Fruit fly (Drosophila melanogaster) whole organism, embryonic: ENCODE data around the gene CG33235.

ENCODE experiments used
- CG10209 ChIP-seq: fragments of 200-800 bp; sonication (Bioruptor generic); optimal IDR thresholded peaks from 3 replicates; lab custom pipeline; 2017; ENCODE audit warnings: missing biosample characterization, mild to moderate bottlenecking, missing genetic modification characterization, missing genetic modification reagents
- CG14441 ChIP-seq: fragments of 200-800 bp; sonication (Bioruptor generic); IDR thresholded peaks from 2 replicates; pipeline ENCODE4 v1.3.6; 2022; ENCODE audit warnings: missing biosample characterization, missing genetic modification characterization
- CG15269 ChIP-seq: fragments of 200-800 bp; sonication (Bioruptor generic); optimal IDR thresholded peaks from 2 replicates; lab custom pipeline; 2018; ENCODE audit warnings: missing biosample characterization, mild to moderate bottlenecking, missing genetic modification characterization, moderate library complexity
- CG1647 ChIP-seq: fragments of 200-800 bp; sonication (Bioruptor generic); optimal IDR thresholded peaks from 3 replicates; lab custom pipeline; 2016; ENCODE audit warnings: missing biosample characterization, missing genetic modification characterization
- CG16863 ChIP-seq: fragments of 200-800 bp; sonication (Bioruptor generic); optimal IDR thresholded peaks from 3 replicates; lab custom pipeline; 2016; ENCODE audit warnings: missing biosample characterization, missing genetic modification characterization
- CG18476 ChIP-seq: fragments of 200-800 bp; sonication (Bioruptor generic); optimal IDR thresholded peaks from 2 replicates; lab custom pipeline; 2016; ENCODE audit warnings: missing biosample characterization, mild to moderate bottlenecking, missing genetic modification characterization
- CG6175 ChIP-seq: fragments of 200-800 bp; sonication (Bioruptor generic); IDR thresholded peaks from 3 replicates; pipeline ENCODE4 v1.3.6; 2022; ENCODE audit warnings: missing biosample characterization, missing genetic modification characterization
- Deaf1 ChIP-seq: fragments of 200-800 bp; optimal IDR thresholded peaks from 3 replicates; lab custom pipeline; 2019; ENCODE audit warnings: missing biosample characterization, mild to moderate bottlenecking, missing genetic modification characterization, moderate library complexity
- HmgZ ChIP-seq: fragments of 200-800 bp; sonication (Bioruptor generic); optimal IDR thresholded peaks from 2 replicates; lab custom pipeline; 2018; ENCODE audit warnings: missing biosample characterization, mild to moderate bottlenecking, missing genetic modification characterization
- Hr78 ChIP-seq, 2 experiments: fragments of 200-800 bp in 1 of 2; fragments of >200 bp in 1 of 2; sonication (Bioruptor generic) in 1 of 2; optimal IDR thresholded peaks; 2 replicates each; lab custom pipeline; 2017 to 2019; ENCODE audit warnings: missing biosample characterization in 2 of 2, missing genetic modification characterization in 2 of 2, mild to moderate bottlenecking in 1 of 2, moderate library complexity in 1 of 2
- Lpt ChIP-seq: fragments of >200 bp; optimal IDR thresholded peaks from 2 replicates; lab custom pipeline; 2018; ENCODE audit warnings: missing biosample characterization, missing genetic modification characterization
- Mrtf ChIP-seq: fragments of 200-800 bp; sonication (Bioruptor generic); IDR thresholded peaks from 3 replicates; pipeline ENCODE4 v1.3.6; 2022; ENCODE audit warnings: missing biosample characterization, missing genetic modification characterization
- Pdp1 ChIP-seq, 2 experiments: fragments of 200-800 bp; sonication (Bioruptor generic); optimal IDR thresholded peaks; 3 replicates each; lab custom pipeline; 2016; ENCODE audit warnings: missing biosample characterization in 2 of 2, missing genetic modification characterization in 2 of 2, mild to moderate bottlenecking in 1 of 2, moderate library complexity in 1 of 2
- Six4 ChIP-seq: fragments of 200-800 bp; sonication (Bioruptor generic); optimal IDR thresholded peaks from 2 replicates; lab custom pipeline; 2016; ENCODE audit warnings: missing biosample characterization, missing genetic modification characterization
- Sry-β ChIP-seq: fragments of 200-800 bp; sonication (Bioruptor generic); optimal IDR thresholded peaks from 2 replicates; lab custom pipeline; 2018; ENCODE audit warnings: missing biosample characterization, mild to moderate bottlenecking, missing genetic modification characterization, moderate library complexity
- aop ChIP-seq: fragments of 200-800 bp; sonication (Bioruptor generic); IDR thresholded peaks from 2 replicates; pipeline ENCODE4 v1.3.6; 2022; ENCODE audit warnings: missing biosample characterization, missing genetic modification characterization
- bab2 ChIP-seq: fragments of 200-800 bp; sonication (Bioruptor generic); optimal IDR thresholded peaks from 2 replicates; lab custom pipeline; 2016; ENCODE audit warnings: missing biosample characterization, missing genetic modification characterization
- cg ChIP-seq: fragments of 200-800 bp; sonication (Bioruptor generic); optimal IDR thresholded peaks from 3 replicates; lab custom pipeline; 2019; ENCODE audit warnings: missing biosample characterization, mild to moderate bottlenecking, missing genetic modification characterization, moderate library complexity
- chinmo ChIP-seq: fragments of 200-800 bp; sonication (Bioruptor generic); IDR thresholded peaks from 4 replicates; pipeline ENCODE4 v1.3.6; 2022; ENCODE audit warnings: missing biosample characterization, missing genetic modification characterization; ENCODE audit not compliant: partially characterized antibody
- chn ChIP-seq: fragments of 200-800 bp; sonication (Bioruptor generic); optimal IDR thresholded peaks from 2 replicates; lab custom pipeline; 2016; ENCODE audit warnings: missing biosample characterization, missing genetic modification characterization
- crol ChIP-seq: fragments of 200-800 bp; sonication (Bioruptor generic); IDR thresholded peaks from 2 replicates; pipeline ENCODE4 v1.3.6; 2022; ENCODE audit warnings: missing biosample characterization, missing genetic modification characterization
- eve ChIP-seq, 2 experiments: fragments of >200 bp; optimal IDR thresholded peaks; 2 replicates each; lab custom pipeline; 2017; ENCODE audit warnings: missing biosample characterization in 2 of 2, missing genetic modification characterization in 2 of 2
- ftz-f1 ChIP-seq: fragments of 200-800 bp; sonication (Bioruptor generic); optimal IDR thresholded peaks from 2 replicates; lab custom pipeline; 2016; ENCODE audit warnings: missing biosample characterization, missing genetic modification characterization
- hbn ChIP-seq: fragments of 200-800 bp; sonication (Bioruptor generic); IDR thresholded peaks from 2 replicates; pipeline ENCODE4 v1.3.6; 2022; ENCODE audit warnings: missing biosample characterization, missing genetic modification characterization; ENCODE audit not compliant: partially characterized antibody
- insv ChIP-seq, 2 experiments: fragments of 200-800 bp; sonication (Bioruptor generic); optimal IDR thresholded peaks; 3 replicates each; lab custom pipeline; 2016 to 2018; ENCODE audit warnings: missing biosample characterization in 2 of 2, missing genetic modification characterization in 2 of 2
- inv ChIP-seq: fragments of 200-800 bp; sonication (Bioruptor generic); IDR thresholded peaks from 2 replicates; pipeline ENCODE4 v1.3.6; 2022; ENCODE audit warnings: missing biosample characterization, missing genetic modification characterization; ENCODE audit not compliant: partially characterized antibody
- nerfin-2 ChIP-seq: fragments of 200-800 bp; sonication (Bioruptor generic); IDR thresholded peaks from 2 replicates; pipeline ENCODE4 v1.3.6; 2022; ENCODE audit warnings: missing biosample characterization, missing genetic modification characterization; ENCODE audit not compliant: partially characterized antibody
- oc ChIP-seq: fragments of 200-800 bp; sonication (Bioruptor generic); optimal IDR thresholded peaks from 2 replicates; lab custom pipeline; 2018; ENCODE audit warnings: missing biosample characterization, mild to moderate bottlenecking, missing genetic modification characterization, moderate library complexity
- pho ChIP-seq: fragments of 200-800 bp; sonication (Bioruptor generic); optimal IDR thresholded peaks from 2 replicates; lab custom pipeline; 2016; ENCODE audit warnings: missing biosample characterization, missing genetic modification characterization
- sd ChIP-seq: fragments of 200-800 bp; sonication (Bioruptor generic); optimal IDR thresholded peaks from 3 replicates; lab custom pipeline; 2018; ENCODE audit warnings: missing biosample characterization, mild to moderate bottlenecking, missing genetic modification characterization, moderate library complexity
- sens ChIP-seq: fragments of 200-800 bp; sonication (Bioruptor generic); peaks from one replicate; lab custom pipeline; 2016; ENCODE audit warnings: missing biosample characterization, missing genetic modification characterization
- sqz ChIP-seq: fragments of 200-800 bp; sonication (Bioruptor generic); optimal IDR thresholded peaks from 3 replicates; lab custom pipeline; 2018; ENCODE audit warnings: missing biosample characterization, mild to moderate bottlenecking, missing genetic modification characterization
- ssp ChIP-seq: fragments of 200-800 bp; sonication (Bioruptor generic); IDR thresholded peaks from 2 replicates; pipeline ENCODE4 v1.3.6; 2022; ENCODE audit warnings: missing biosample characterization, missing genetic modification characterization
- ttk ChIP-seq: fragments of 200-800 bp; sonication (Bioruptor generic); IDR thresholded peaks from 2 replicates; pipeline ENCODE4 v2.1.2; 2022; ENCODE audit warnings: missing biosample characterization, missing genetic modification characterization
- wek ChIP-seq: fragments of 200-800 bp; sonication (Bioruptor generic); optimal IDR thresholded peaks from 3 replicates; lab custom pipeline; 2018; ENCODE audit warnings: missing biosample characterization, mild to moderate bottlenecking, missing genetic modification characterization, moderate library complexity

Gene CG33235

dm6 chrX:11517295-11517694, 25.9 kb upstream of the CG33235 start (continued):
- no peak for TF ChIP-seq pho (GFP tag; lab: Kevin White, UChicago)
- TF ChIP-seq aop (GFP tag; lab: Robert Waterston, UW) = no peak
- peak in 1 of 2 experiments; percentile 40 for TF ChIP-seq eve (GFP tag; optimal IDR thresholded peaks at IDR 0.05; lab: Kevin White, UChicago)
- TF ChIP-seq Six4 = no peak
- TF ChIP-seq Deaf1 (tag; lab: Kevin White, UChicago) = peak; percentile 54
- no peak for TF ChIP-seq CG18476
- TF ChIP-seq chn (GFP tag; lab: Kevin White, UChicago) = no peak
- TF ChIP-seq chinmo (GFP tag; lab: Robert Waterston, UW) = peak; percentile 65; the same call in 1 of the 4 replicates
- TF ChIP-seq Lpt (GFP tag; lab: Kevin White, UChicago) = no peak
- no peak for TF ChIP-seq insv (GFP tag; optimal IDR thresholded peaks at IDR 0.05; lab: Kevin White, UChicago)

- peak in 1 of 2 experiments; percentile 53 for TF ChIP-seq Hr78 (GFP tag; optimal IDR thresholded peaks at IDR 0.05; lab: Kevin White, UChicago)
- TF ChIP-seq ttk (GFP tag; lab: Robert Waterston, UW) = no peak
- TF ChIP-seq nerfin-2 (GFP tag; lab: Robert Waterston, UW) = no peak
- TF ChIP-seq ftz-f1 = peak; percentile 47
- TF ChIP-seq CG10209 = no peak
- peak; percentile 73; the same call in 1 of the 4 replicates for TF ChIP-seq chinmo (GFP tag; lab: Robert Waterston, UW)
- TF ChIP-seq CG15269 (tag; lab: Kevin White, UChicago) = peak; percentile 64
- peak; percentile 1 for TF ChIP-seq oc
- peak; percentile 52 for TF ChIP-seq sd (tag; lab: Kevin White, UChicago)
- no peak for TF ChIP-seq CG16863
- TF ChIP-seq HmgZ (tag; lab: Kevin White, UChicago) = no peak
- peak; percentile 39 for TF ChIP-seq sqz
- TF ChIP-seq Pdp1 (GFP tag; optimal IDR thresholded peaks at IDR 0.05; lab: Kevin White, UChicago) = peak in 1 of 2 experiments; percentile 2
- peak; percentile 56 for TF ChIP-seq cg (GFP tag; lab: Kevin White, UChicago)
Observed at dm6 chrX:11515550-11515949, 24.2 kb upstream of the CG33235 start.

- no peak for TF ChIP-seq wek (GFP tag; lab: Kevin White, UChicago)
- no peak for TF ChIP-seq Sry-β
- no peak for TF ChIP-seq inv (GFP tag; lab: Robert Waterston, UW)
- TF ChIP-seq bab2 (GFP tag; lab: Kevin White, UChicago) = no peak
- peak; percentile 44 for TF ChIP-seq sens (GFP tag; lab: Kevin White, UChicago)
- peak; percentile 23 for TF ChIP-seq sqz
- no peak for TF ChIP-seq hbn (GFP tag; lab: Robert Waterston, UW)
- TF ChIP-seq ssp (GFP tag; lab: Robert Waterston, UW) = no peak
- TF ChIP-seq, all 482 proteins: peak for 2
Observed at dm6 chrX:11512868-11513267, 21.5 kb upstream of the CG33235 start.

- peak; percentile 55; the same call in 1 of the 2 replicates for TF ChIP-seq crol
- TF ChIP-seq CG1647 (GFP tag; lab: Kevin White, UChicago) = no peak
- peak; percentile 7 for TF ChIP-seq ftz-f1
- TF ChIP-seq Mrtf = 0 out of 3 replicates have a peak, but pooled peaks have one; percentile 20
- TF ChIP-seq CG6175 (GFP tag; lab: Robert Waterston, UW) = no peak
- TF ChIP-seq CG14441 (GFP tag; lab: Robert Waterston, UW) = 0 out of 2 replicates have a peak, but pooled peaks have one; percentile 6
Observed at dm6 chrX:11511955-11512354, 20.6 kb upstream of the CG33235 start.
